Worm (Caenorhabditis elegans) whole organism, L4 larva: ENCODE results near the gene nsph-4.3.

Experiments
- Y5F2A.4 ChIP-seq: fragments of 200-800 bp; sonication (Bioruptor generic); optimal IDR thresholded peaks from 2 replicates; lab custom pipeline; 2018; ENCODE audit warnings: mild to moderate bottlenecking, missing genetic modification characterization, missing compliant biosample characterization
- aly-2 ChIP-seq: sonication (generic microtip); optimal IDR thresholded peaks from 2 replicates; lab custom pipeline; 2018; ENCODE audit warnings: missing biosample characterization, missing genetic modification characterization
- ctbp-1 ChIP-seq: fragments of 200-800 bp; sonication (Bioruptor generic); IDR thresholded peaks from 2 replicates; pipeline ENCODE4 v1.3.6; 2022; ENCODE audit warnings: missing genetic modification reagents, missing genetic modification characterization, missing compliant biosample characterization
- dve-1 ChIP-seq: sonication (generic microtip); optimal IDR thresholded peaks from 2 replicates; lab custom pipeline; 2017; ENCODE audit warnings: antibody characterized with exemption, mild to moderate bottlenecking, missing genetic modification characterization, missing compliant biosample characterization; ENCODE audit not compliant: insufficient read depth
- egl-27 ChIP-seq: sonication (generic microtip); optimal IDR thresholded peaks from 3 replicates; lab custom pipeline; 2017; ENCODE audit warnings: missing biosample characterization, missing genetic modification reagents, missing genetic modification characterization
- hlh-30 ChIP-seq: sonication (generic microtip); optimal IDR thresholded peaks from 2 replicates; lab custom pipeline; 2017; ENCODE audit warnings: antibody characterized with exemption, mild to moderate bottlenecking, missing genetic modification characterization, missing compliant biosample characterization; ENCODE audit not compliant: insufficient read depth
- lin-13 ChIP-seq: fragments of 150-350 bp; optimal IDR thresholded peaks from 2 replicates; lab custom pipeline; 2014; ENCODE audit warnings: missing biosample characterization, missing genetic modification reagents, missing genetic modification characterization
- lin-15B ChIP-seq: fragments of 150-350 bp; sonication (generic microtip); optimal IDR thresholded peaks from 3 replicates; lab custom pipeline; 2014; ENCODE audit warnings: missing biosample characterization, missing genetic modification characterization
- lin-38 ChIP-seq: fragments of 200-800 bp; sonication (Bioruptor generic); IDR thresholded peaks from 2 replicates; pipeline ENCODE4 v1.3.6; 2022; ENCODE audit warnings: missing genetic modification reagents, missing genetic modification characterization, missing compliant biosample characterization
- nhr-11 ChIP-seq: fragments of 150-350 bp; optimal IDR thresholded peaks from 2 replicates; lab custom pipeline; 2014; ENCODE audit warnings: missing biosample characterization, missing genetic modification characterization
- nhr-25 ChIP-seq: sonication (generic microtip); optimal IDR thresholded peaks from 2 replicates; lab custom pipeline; 2017; ENCODE audit warnings: missing genetic modification characterization, mild to moderate bottlenecking, missing compliant biosample characterization, antibody characterized with exemption, moderate library complexity, borderline replicate concordance; ENCODE audit not compliant: insufficient read depth
- unc-130 ChIP-seq: sonication (generic microtip); optimal IDR thresholded peaks from 2 replicates; lab custom pipeline; 2016; ENCODE audit warnings: missing genetic modification reagents, missing genetic modification characterization, missing compliant biosample characterization

- TF ChIP-seq nhr-11 (no peak), ctbp-1 (GFP tag; lab: Robert Waterston, UW) (no peak), aly-2 (tag; lab: Kevin White, UChicago) (no peak), dve-1 (tag; lab: Kevin White, UChicago) (no peak), lin-13 (GFP tag; lab: Kevin White, UChicago) (no peak), unc-130 (GFP tag; lab: Kevin White, UChicago) (no peak), lin-15B (tag; lab: Kevin White, UChicago) (no peak), Y5F2A.4 (GFP tag; lab: Kevin White, UChicago) (no peak), egl-27 (tag; lab: Kevin White, UChicago) (no peak), hlh-30 (tag; lab: Kevin White, UChicago) (no peak), nhr-25 (tag; lab: Kevin White, UChicago) (no peak), lin-38 (GFP tag; lab: Robert Waterston, UW) (no peak)
Measured at ce11 chrIII:7565247-7565646, 43.8 kb downstream of the nsph-4.3 start, which contains the start of gene ttr-8.
